Worm (Caenorhabditis elegans) whole organism, L3 larva: ENCODE measurements around the gene W03F9.9.

Experiments
- R02D3.7 ChIP-seq: fragments of 150-350 bp; optimal IDR thresholded peaks from 2 replicates; lab custom pipeline; 2014; ENCODE audit warnings: missing biosample characterization, missing genetic modification characterization
- ZK546.5 ChIP-seq: sonication (generic microtip); optimal IDR thresholded peaks from 2 replicates; lab custom pipeline; 2017; ENCODE audit warnings: missing biosample characterization, missing genetic modification characterization
- aly-2 ChIP-seq: fragments of 150-350 bp; optimal IDR thresholded peaks from 2 replicates; lab custom pipeline; 2014; ENCODE audit warnings: missing biosample characterization, missing genetic modification characterization
- ama-1 ChIP-seq: fragments of 150-350 bp; optimal IDR thresholded peaks from 2 replicates; lab custom pipeline; 2018
- ceh-16 ChIP-seq: sonication (generic microtip); optimal IDR thresholded peaks from 2 replicates; lab custom pipeline; 2017; ENCODE audit warnings: missing biosample characterization, missing genetic modification characterization
- ceh-28 ChIP-seq: fragments of 150-350 bp; optimal IDR thresholded peaks from 2 replicates; lab custom pipeline; 2014; ENCODE audit warnings: missing biosample characterization, missing genetic modification reagents, missing genetic modification characterization
- daf-12 ChIP-seq: fragments of 150-350 bp; optimal IDR thresholded peaks from 2 replicates; lab custom pipeline; 2014; ENCODE audit warnings: missing biosample characterization, missing genetic modification reagents, missing genetic modification characterization
- egl-27 ChIP-seq: sonication (generic microtip); optimal IDR thresholded peaks from 4 replicates; lab custom pipeline; 2017; ENCODE audit warnings: missing biosample characterization, missing genetic modification reagents, missing genetic modification characterization
- egl-5 ChIP-seq: fragments of 150-350 bp; optimal IDR thresholded peaks from 2 replicates; lab custom pipeline; 2017; ENCODE audit warnings: missing biosample characterization, missing genetic modification reagents, missing genetic modification characterization, inconsistent platforms
- elt-1 ChIP-seq: fragments of 150-350 bp; optimal IDR thresholded peaks from 2 replicates; lab custom pipeline; 2014; ENCODE audit warnings: missing biosample characterization, missing genetic modification characterization
- elt-2 ChIP-seq: sonication (generic microtip); optimal IDR thresholded peaks from 2 replicates; lab custom pipeline; 2016; ENCODE audit warnings: missing genetic modification reagents, mild to moderate bottlenecking, missing genetic modification characterization, missing compliant biosample characterization
- elt-3 ChIP-seq, 3 experiments: fragments of 150-350 bp in 1 of 3; sonication (generic microtip) in 2 of 3; optimal IDR thresholded peaks; 2 replicates in 2 of 3; 4 replicates in 1 of 3; lab custom pipeline; 2014 to 2017; ENCODE audit warnings: missing biosample characterization in 3 of 3, missing genetic modification characterization in 3 of 3
- eor-1 ChIP-seq, 2 experiments: fragments of 150-350 bp; optimal IDR thresholded peaks; 2 replicates each; lab custom pipeline; 2014 to 2018; ENCODE audit warnings: missing biosample characterization in 2 of 2, missing genetic modification characterization in 2 of 2
- fkh-10 ChIP-seq: sonication (generic microtip); optimal IDR thresholded peaks from 2 replicates; lab custom pipeline; 2017; ENCODE audit warnings: missing biosample characterization, missing genetic modification reagents, missing genetic modification characterization
- fkh-2 ChIP-seq: fragments of 150-350 bp; optimal IDR thresholded peaks from 2 replicates; lab custom pipeline; 2014; ENCODE audit warnings: missing biosample characterization, missing genetic modification reagents, missing genetic modification characterization
- fos-1 ChIP-seq: fragments of 150-350 bp; optimal IDR thresholded peaks from 2 replicates; lab custom pipeline; 2014; ENCODE audit warnings: missing biosample characterization, missing genetic modification characterization
- hmg-11 ChIP-seq: sonication (generic microtip); optimal IDR thresholded peaks from 2 replicates; lab custom pipeline; 2016; ENCODE audit warnings: missing genetic modification characterization, missing compliant biosample characterization
- lin-15B ChIP-seq: fragments of 150-350 bp; optimal IDR thresholded peaks from 2 replicates; lab custom pipeline; 2014; ENCODE audit warnings: missing biosample characterization, missing genetic modification characterization
- lin-39 ChIP-seq: fragments of 150-350 bp; optimal IDR thresholded peaks from 2 replicates; lab custom pipeline; 2018; ENCODE audit warnings: missing biosample characterization, missing genetic modification reagents, missing genetic modification characterization
- mdl-1 ChIP-seq: fragments of 150-350 bp; optimal IDR thresholded peaks from 2 replicates; lab custom pipeline; 2014; ENCODE audit warnings: missing biosample characterization, missing genetic modification characterization
- mml-1 ChIP-seq: fragments of 150-350 bp; sonication (generic microtip); optimal IDR thresholded peaks from 3 replicates; lab custom pipeline; 2014; ENCODE audit warnings: missing biosample characterization, missing genetic modification characterization
- nfya-1 ChIP-seq: sonication (generic microtip); optimal IDR thresholded peaks from 2 replicates; lab custom pipeline; 2017; ENCODE audit warnings: missing genetic modification characterization, mild to moderate bottlenecking, missing compliant biosample characterization, antibody characterized with exemption, moderate library complexity; ENCODE audit not compliant: insufficient read depth
- nhr-11 ChIP-seq: fragments of 150-350 bp; optimal IDR thresholded peaks from 2 replicates; lab custom pipeline; 2014; ENCODE audit warnings: missing biosample characterization, missing genetic modification characterization
- nhr-23 ChIP-seq: fragments of 150-350 bp; optimal IDR thresholded peaks from 2 replicates; lab custom pipeline; 2014; ENCODE audit warnings: missing biosample characterization, missing genetic modification reagents, missing genetic modification characterization
- nhr-237 ChIP-seq: fragments of 150-350 bp; optimal IDR thresholded peaks from 2 replicates; lab custom pipeline; 2014; ENCODE audit warnings: missing biosample characterization, missing genetic modification characterization
- nhr-25 ChIP-seq: sonication (generic microtip); optimal IDR thresholded peaks from 2 replicates; lab custom pipeline; 2017; ENCODE audit warnings: missing biosample characterization, missing genetic modification characterization
- nhr-28 ChIP-seq: fragments of 150-350 bp; optimal IDR thresholded peaks from 2 replicates; lab custom pipeline; 2014; ENCODE audit warnings: missing biosample characterization, missing genetic modification characterization
- nhr-67 ChIP-seq: fragments of 150-350 bp; optimal IDR thresholded peaks from 2 replicates; lab custom pipeline; 2014; ENCODE audit warnings: missing biosample characterization, missing genetic modification characterization
- nhr-76 ChIP-seq: fragments of 150-350 bp; sonication (generic microtip); optimal IDR thresholded peaks from 5 replicates; lab custom pipeline; 2014; ENCODE audit warnings: missing biosample characterization, missing genetic modification characterization
- pha-4 ChIP-seq: fragments of 150-350 bp; optimal IDR thresholded peaks from 2 replicates; lab custom pipeline; 2014; ENCODE audit warnings: missing biosample characterization, missing genetic modification reagents, missing genetic modification characterization
- pqm-1 ChIP-seq: fragments of 150-350 bp; optimal IDR thresholded peaks from 2 replicates; lab custom pipeline; 2017; ENCODE audit warnings: missing biosample characterization, missing genetic modification characterization, inconsistent platforms
- sea-2 ChIP-seq: fragments of 150-350 bp; sonication (generic microtip); optimal IDR thresholded peaks from 4 replicates; lab custom pipeline; 2014; ENCODE audit warnings: missing biosample characterization, missing genetic modification reagents, missing genetic modification characterization
- skn-1 ChIP-seq: fragments of 150-350 bp; optimal IDR thresholded peaks from 2 replicates; lab custom pipeline; 2014; ENCODE audit warnings: missing biosample characterization, missing genetic modification characterization
- snpc-4 ChIP-seq: fragments of 150-350 bp; optimal IDR thresholded peaks from 2 replicates; lab custom pipeline; 2014; ENCODE audit warnings: missing biosample characterization, missing genetic modification characterization
- unc-39 ChIP-seq: sonication (generic microtip); optimal IDR thresholded peaks from 4 replicates; lab custom pipeline; 2017; ENCODE audit warnings: missing biosample characterization, missing genetic modification characterization
- unc-62 ChIP-seq: fragments of 150-350 bp; sonication (generic microtip); optimal IDR thresholded peaks from 4 replicates; lab custom pipeline; 2014; ENCODE audit warnings: missing biosample characterization, missing genetic modification reagents, missing genetic modification characterization
- zag-1 ChIP-seq: fragments of 150-350 bp; optimal IDR thresholded peaks from 2 replicates; lab custom pipeline; 2014; ENCODE audit warnings: missing biosample characterization, missing genetic modification characterization
- ztf-4 ChIP-seq: fragments of 150-350 bp; optimal IDR thresholded peaks from 2 replicates; lab custom pipeline; 2014; ENCODE audit warnings: missing biosample characterization, missing genetic modification characterization

The W03F9.9 gene

DNA sequence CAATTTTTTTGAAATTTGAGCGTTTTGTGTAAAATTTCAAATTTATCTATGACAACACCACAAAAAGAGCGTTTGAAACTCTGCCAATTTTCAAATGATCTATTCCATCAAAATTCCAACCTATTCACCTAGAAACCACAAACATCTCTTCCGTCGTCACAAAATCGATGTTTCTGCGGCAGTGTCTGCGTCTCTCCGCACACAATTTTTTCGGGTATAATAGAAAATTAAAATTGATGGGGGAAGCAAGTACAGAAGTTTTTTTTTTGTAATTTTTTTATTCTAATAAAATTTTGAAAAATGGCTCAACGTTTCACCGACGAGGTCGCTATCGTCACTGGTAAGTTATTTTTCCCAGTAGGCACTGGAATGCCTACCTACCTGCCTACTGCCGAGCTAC is at the start of gene W03F9.9:
Gene W03F9.9 (plus strand): TSS at position 301 of the 400 bp plus-strand sequence.
- no peak for TF ChIP-seq elt-1
- TF ChIP-seq lin-39 (tag; lab: Kevin White, UChicago) = no peak
- TF ChIP-seq nhr-23 (tag; lab: Kevin White, UChicago) = no peak
- no peak for TF ChIP-seq nhr-25
- TF ChIP-seq zag-1 (tag; lab: Kevin White, UChicago) = no peak
- TF ChIP-seq ZK546.5 (tag; lab: Kevin White, UChicago) = no peak
- no peak for TF ChIP-seq mdl-1 (tag; lab: Kevin White, UChicago)
- TF ChIP-seq R02D3.7 = no peak
- TF ChIP-seq elt-2 = no peak
- TF ChIP-seq ceh-28 (tag; lab: Kevin White, UChicago) = no peak

DNA sequence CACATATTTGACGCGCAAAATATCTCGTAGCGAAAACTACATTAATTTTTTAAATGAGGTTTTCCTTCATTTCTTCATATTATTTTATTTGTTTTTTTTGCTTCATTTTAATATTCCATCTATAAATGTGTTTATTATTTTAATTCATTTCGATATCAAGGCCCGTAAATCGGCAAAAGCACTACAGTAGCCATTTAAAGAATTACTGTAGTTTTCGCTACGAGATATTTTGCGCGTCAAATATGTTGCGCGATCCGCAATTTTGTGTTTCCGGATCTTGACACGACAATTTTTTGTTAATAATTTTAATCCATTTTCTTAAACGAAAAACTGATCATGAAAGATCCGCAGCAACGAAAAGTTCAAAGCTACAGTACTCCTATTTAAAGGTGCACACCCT is 36.5 kb upstream of the W03F9.9 start:
- TF ChIP-seq nhr-28 (tag; lab: Kevin White, UChicago) = no peak
- no peak for TF ChIP-seq unc-62
- no peak for TF ChIP-seq fos-1

DNA sequence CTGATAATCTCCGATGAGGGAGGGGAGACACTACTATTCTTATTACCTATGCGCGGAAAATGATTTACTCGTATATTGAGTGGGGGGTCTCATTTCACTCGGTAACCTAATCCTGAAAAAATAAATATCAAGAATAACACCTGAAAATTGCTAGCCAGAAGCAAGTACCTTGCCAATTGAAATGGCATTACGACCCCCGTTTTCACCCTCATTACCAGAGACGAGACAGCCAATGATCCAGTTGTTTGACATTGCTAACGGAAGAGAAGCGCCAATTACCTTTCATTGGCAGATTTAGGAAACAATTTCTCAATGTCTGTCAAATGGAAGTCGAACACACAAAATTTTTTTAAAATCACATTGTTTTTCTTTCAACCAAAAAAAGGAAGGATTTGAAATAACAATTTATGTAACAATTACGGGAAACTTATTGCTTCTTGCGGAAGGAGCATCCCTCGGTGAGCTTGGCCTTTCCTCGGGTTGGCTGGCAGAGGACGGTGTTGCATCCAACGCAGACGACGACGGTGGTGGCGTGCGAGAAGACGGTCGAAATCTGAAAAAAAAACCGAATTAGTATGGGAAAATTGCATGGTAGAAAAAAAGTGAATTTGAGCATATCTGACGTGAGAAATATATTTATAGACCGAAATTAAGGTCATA is 35.5 kb upstream of the W03F9.9 start:
- TF ChIP-seq nhr-76 (tag; lab: Kevin White, UChicago) (no peak), daf-12 (no peak), hmg-11 (tag; lab: Kevin White, UChicago) (no peak), elt-3 (tag; optimal IDR thresholded peaks at IDR 0.05; lab: Kevin White, UChicago) (no peak), lin-15B (no peak), eor-1 (tag; optimal IDR thresholded peaks at IDR 0.05; lab: Kevin White, UChicago) (no peak), nhr-25 (no peak), snpc-4 (no peak), nhr-67 (tag; lab: Kevin White, UChicago) (no peak), ceh-16 (tag; lab: Kevin White, UChicago) (no peak), fkh-2 (tag; lab: Kevin White, UChicago) (no peak), ama-1 (lab: Kevin White, UChicago) (no peak), fkh-10 (GFP tag; lab: Kevin White, UChicago) (no peak), nhr-11 (tag; lab: Kevin White, UChicago) (no peak), ZK546.5 (tag; lab: Kevin White, UChicago) (no peak), ztf-4 (tag; lab: Kevin White, UChicago) (no peak), egl-27 (tag; lab: Kevin White, UChicago) (no peak), nhr-237 (tag; lab: Kevin White, UChicago) (no peak)

- no peak for TF ChIP-seq nfya-1 (tag; lab: Kevin White, UChicago)
These were observed 34.7 kb upstream of the W03F9.9 start, which contains the start of gene rps-27 for ce11 chrV:103977-104376. TSS of gene rps-27 (minus strand) at chrV:104077.

ce11 chrV:104474-104873 is 34.2 kb upstream of the W03F9.9 start, which contains the start of gene picd-1:
TSS of gene picd-1 (plus strand) at chrV:104825.
- no peak for TF ChIP-seq elt-1
- TF ChIP-seq nhr-25 = peak; percentile 73
- peak; percentile 84 for TF ChIP-seq nhr-23 (tag; lab: Kevin White, UChicago)
- no peak for TF ChIP-seq unc-39 (tag; lab: Kevin White, UChicago)
- peak; percentile 99 for TF ChIP-seq lin-15B
- TF ChIP-seq zag-1 (tag; lab: Kevin White, UChicago) = no peak
- TF ChIP-seq sea-2 (GFP tag; lab: Kevin White, UChicago) = no peak
- TF ChIP-seq aly-2 = no peak
- peak; percentile 85 for TF ChIP-seq lin-39 (tag; lab: Kevin White, UChicago)
- TF ChIP-seq R02D3.7 = peak; percentile 91
- peak; percentile 89 for TF ChIP-seq pha-4 (tag; lab: Kevin White, UChicago)
- peak; percentile 51 for TF ChIP-seq skn-1 (tag; lab: Kevin White, UChicago)
- TF ChIP-seq pqm-1 (tag; lab: Kevin White, UChicago) = no peak
- TF ChIP-seq unc-62 = no peak
- no peak for TF ChIP-seq mml-1 (tag; lab: Kevin White, UChicago)
- peak; percentile 85 for TF ChIP-seq nfya-1 (tag; lab: Kevin White, UChicago)
- peak; percentile 75 for TF ChIP-seq hmg-11 (tag; lab: Kevin White, UChicago)
- peak; percentile 29 for TF ChIP-seq snpc-4
- peak; percentile 16 for TF ChIP-seq ama-1 (lab: Kevin White, UChicago)
- TF ChIP-seq nhr-237 (tag; lab: Kevin White, UChicago) = no peak
- TF ChIP-seq egl-5 = peak; percentile 33
- no peak for TF ChIP-seq elt-3 (tag; optimal IDR thresholded peaks at IDR 0.05; lab: Kevin White, UChicago)
